Fruit fly (Drosophila melanogaster) whole organism, embryonic: ENCODE measurements around the gene Gmap.
A peak's percentile ranks its signal among the peaks of the same experiment; 100 is the strongest.

ENCODE experiments used
- Adf1 ChIP-seq: fragments of 200-800 bp; sonication (Bioruptor generic); IDR thresholded peaks from 2 replicates; pipeline ENCODE4 v1.3.6; 2022; ENCODE audit warnings: missing biosample characterization, missing genetic modification characterization
- BEAF-32 ChIP-seq: fragments of 200-800 bp; sonication (Bioruptor generic); optimal IDR thresholded peaks from 3 replicates; lab custom pipeline; 2017; ENCODE audit warnings: missing biosample characterization, missing genetic modification characterization, mild to moderate bottlenecking, moderate library complexity, missing genetic modification reagents
- CG10565 ChIP-seq: fragments of 200-800 bp; sonication (Bioruptor generic); optimal IDR thresholded peaks from 3 replicates; lab custom pipeline; 2016; ENCODE audit warnings: missing biosample characterization, mild to moderate bottlenecking, missing genetic modification characterization
- CG11085 ChIP-seq: fragments of 200-800 bp; sonication (Bioruptor generic); IDR thresholded peaks from 2 replicates; pipeline ENCODE4 v1.3.6; 2022; ENCODE audit warnings: missing biosample characterization, missing genetic modification characterization
- CG13775 ChIP-seq: fragments of 200-800 bp; sonication (Bioruptor generic); optimal IDR thresholded peaks from 3 replicates; lab custom pipeline; 2017; ENCODE audit warnings: missing biosample characterization, mild to moderate bottlenecking, missing genetic modification characterization
- CG14441 ChIP-seq: fragments of 200-800 bp; sonication (Bioruptor generic); IDR thresholded peaks from 2 replicates; pipeline ENCODE4 v1.3.6; 2022; ENCODE audit warnings: missing biosample characterization, missing genetic modification characterization
- CG16813 ChIP-seq: fragments of 200-800 bp; sonication (Bioruptor generic); IDR thresholded peaks from 3 replicates; pipeline ENCODE4 v1.3.6; 2022; ENCODE audit warnings: missing biosample characterization, missing genetic modification characterization; ENCODE audit not compliant: partially characterized antibody
- CG16863 ChIP-seq: fragments of 200-800 bp; sonication (Bioruptor generic); optimal IDR thresholded peaks from 3 replicates; lab custom pipeline; 2016; ENCODE audit warnings: missing biosample characterization, missing genetic modification characterization
- CG17385 ChIP-seq: fragments of 200-800 bp; sonication (Bioruptor generic); optimal IDR thresholded peaks from 3 replicates; lab custom pipeline; 2018; ENCODE audit warnings: missing biosample characterization, mild to moderate bottlenecking, missing genetic modification characterization
- CG17912 ChIP-seq: fragments of 200-800 bp; sonication (Bioruptor generic); optimal IDR thresholded peaks from 2 replicates; lab custom pipeline; 2018; ENCODE audit warnings: missing biosample characterization, mild to moderate bottlenecking, missing genetic modification characterization
- CG2202 ChIP-seq: fragments of 200-800 bp; sonication (Bioruptor generic); optimal IDR thresholded peaks from 2 replicates; lab custom pipeline; 2018; ENCODE audit warnings: missing biosample characterization, mild to moderate bottlenecking, missing genetic modification characterization
- CG2875 ChIP-seq: fragments of 200-800 bp; sonication (Bioruptor generic); optimal IDR thresholded peaks from 2 replicates; lab custom pipeline; 2017; ENCODE audit warnings: missing biosample characterization, mild to moderate bottlenecking, missing genetic modification characterization, missing genetic modification reagents
- CG3995 ChIP-seq: fragments of 200-800 bp; sonication (Bioruptor generic); optimal IDR thresholded peaks from 3 replicates; lab custom pipeline; 2016; ENCODE audit warnings: missing biosample characterization, missing genetic modification characterization
- CG4707 ChIP-seq: fragments of 200-800 bp; sonication (Bioruptor generic); optimal IDR thresholded peaks from 2 replicates; lab custom pipeline; 2018; ENCODE audit warnings: missing biosample characterization, mild to moderate bottlenecking, missing genetic modification characterization, moderate library complexity
- CG6765 ChIP-seq: fragments of 200-800 bp; sonication (Bioruptor generic); optimal IDR thresholded peaks from 3 replicates; lab custom pipeline; 2017; ENCODE audit warnings: missing biosample characterization, mild to moderate bottlenecking, missing genetic modification characterization
- CG7987 ChIP-seq: fragments of 200-800 bp; sonication (Bioruptor generic); optimal IDR thresholded peaks from 2 replicates; lab custom pipeline; 2018; ENCODE audit warnings: missing biosample characterization, mild to moderate bottlenecking, missing genetic modification characterization, moderate library complexity
- CG9727 ChIP-seq: fragments of 200-800 bp; sonication (Bioruptor generic); optimal IDR thresholded peaks from 3 replicates; lab custom pipeline; 2017; ENCODE audit warnings: missing biosample characterization, mild to moderate bottlenecking, missing genetic modification characterization
- D ChIP-seq, 2 experiments: fragments of 200-800 bp in 1 of 2; fragments of >200 bp in 1 of 2; sonication (Bioruptor generic) in 1 of 2; optimal IDR thresholded peaks; 2 replicates in 1 of 2; 3 replicates in 1 of 2; lab custom pipeline; 2017; ENCODE audit warnings: mild to moderate bottlenecking in 1 of 2, missing biosample characterization in 1 of 2, missing genetic modification characterization in 1 of 2, missing genetic modification reagents in 1 of 2
- D19B ChIP-seq: fragments of 200-800 bp; sonication (Bioruptor generic); optimal IDR thresholded peaks from 2 replicates; lab custom pipeline; 2017; ENCODE audit warnings: missing biosample characterization, mild to moderate bottlenecking, missing genetic modification characterization
- E2f1 ChIP-seq: fragments of 200-800 bp; sonication (Bioruptor generic); IDR thresholded peaks from 2 replicates; pipeline ENCODE4 v1.3.6; 2022; ENCODE audit warnings: missing biosample characterization, missing genetic modification characterization
- Ets97D ChIP-seq: fragments of 200-800 bp; sonication (Bioruptor generic); optimal IDR thresholded peaks from 3 replicates; lab custom pipeline; 2016; ENCODE audit warnings: missing biosample characterization, missing genetic modification characterization
- Gsc ChIP-seq: fragments of 200-800 bp; sonication (Bioruptor generic); IDR thresholded peaks from 2 replicates; pipeline ENCODE4 v1.3.6; 2022; ENCODE audit warnings: missing biosample characterization, missing genetic modification characterization
- HLH3B ChIP-seq: fragments of 200-800 bp; sonication (Bioruptor generic); IDR thresholded peaks from 2 replicates; pipeline ENCODE4 v1.3.6; 2022; ENCODE audit warnings: missing biosample characterization, missing genetic modification characterization
- HLH4C ChIP-seq: fragments of 200-800 bp; sonication (Bioruptor generic); IDR thresholded peaks from 3 replicates; pipeline ENCODE4 v1.3.6; 2022; ENCODE audit warnings: missing biosample characterization, missing genetic modification characterization; ENCODE audit not compliant: partially characterized antibody
- Med ChIP-seq: fragments of 200-800 bp; sonication (Bioruptor generic); peaks from one replicate; lab custom pipeline; 2016; ENCODE audit warnings: missing biosample characterization, missing genetic modification characterization, mild to moderate bottlenecking, inconsistent platforms, moderate library complexity
- Poxn ChIP-seq: fragments of 200-800 bp; sonication (Bioruptor generic); IDR thresholded peaks from 2 replicates; pipeline ENCODE4 v1.3.6; 2022; ENCODE audit warnings: missing biosample characterization, missing genetic modification characterization
- Sry-δ ChIP-seq: fragments of 200-800 bp; sonication (Bioruptor generic); optimal IDR thresholded peaks from 2 replicates; lab custom pipeline; 2016; ENCODE audit warnings: missing biosample characterization, missing genetic modification characterization
- Tbp ChIP-seq: fragments of >200 bp; optimal IDR thresholded peaks from 2 replicates; lab custom pipeline; 2018; ENCODE audit warnings: missing biosample characterization, missing genetic modification characterization
- ac ChIP-seq: fragments of 200-800 bp; sonication (Bioruptor generic); optimal IDR thresholded peaks from 3 replicates; lab custom pipeline; 2017; ENCODE audit warnings: missing biosample characterization, mild to moderate bottlenecking, missing genetic modification characterization
- amos ChIP-seq: fragments of 200-800 bp; sonication (Bioruptor generic); IDR thresholded peaks from 2 replicates; pipeline ENCODE4 v1.3.6; 2022; ENCODE audit warnings: missing biosample characterization, missing genetic modification characterization; ENCODE audit not compliant: partially characterized antibody
- az2 ChIP-seq: fragments of 200-800 bp; sonication (Bioruptor generic); optimal IDR thresholded peaks from 3 replicates; lab custom pipeline; 2016; ENCODE audit warnings: missing biosample characterization, missing genetic modification characterization
- bbx ChIP-seq: fragments of 200-800 bp; sonication (Bioruptor generic); IDR thresholded peaks from 2 replicates; pipeline ENCODE4 v1.3.6; 2022; ENCODE audit warnings: missing biosample characterization, missing genetic modification characterization; ENCODE audit not compliant: partially characterized antibody
- bcd ChIP-seq: fragments of 200-800 bp; sonication (Bioruptor generic); optimal IDR thresholded peaks from 2 replicates; lab custom pipeline; 2017; ENCODE audit warnings: missing biosample characterization, mild to moderate bottlenecking, missing genetic modification characterization
- croc ChIP-seq: fragments of 200-800 bp; sonication (Bioruptor generic); conservative IDR thresholded peaks from 3 replicates; pipeline ENCODE4 v1.3.6; 2022; ENCODE audit warnings: missing biosample characterization, missing genetic modification characterization
- dpn ChIP-seq, 2 experiments: fragments of 200-800 bp; sonication (Bioruptor generic); optimal IDR thresholded peaks; 3 replicates each; lab custom pipeline; 2016; ENCODE audit warnings: missing biosample characterization in 2 of 2, missing genetic modification characterization in 2 of 2
- ems ChIP-seq: fragments of 200-800 bp; sonication (Bioruptor generic); optimal IDR thresholded peaks from 3 replicates; lab custom pipeline; 2016; ENCODE audit warnings: missing biosample characterization, missing genetic modification characterization
- inv ChIP-seq: fragments of 200-800 bp; sonication (Bioruptor generic); IDR thresholded peaks from 2 replicates; pipeline ENCODE4 v1.3.6; 2022; ENCODE audit warnings: missing biosample characterization, missing genetic modification characterization; ENCODE audit not compliant: partially characterized antibody
- kah ChIP-seq: fragments of 200-800 bp; sonication (Bioruptor generic); optimal IDR thresholded peaks from 2 replicates; lab custom pipeline; 2018; ENCODE audit warnings: missing biosample characterization, mild to moderate bottlenecking, missing genetic modification characterization
- lab ChIP-seq: fragments of 200-800 bp; sonication (Bioruptor generic); optimal IDR thresholded peaks from 3 replicates; lab custom pipeline; 2017; ENCODE audit warnings: missing biosample characterization, missing genetic modification characterization, mild to moderate bottlenecking, moderate library complexity, missing genetic modification reagents
- onecut ChIP-seq: fragments of 200-800 bp; sonication (Bioruptor generic); IDR thresholded peaks from 2 replicates; pipeline ENCODE4 v1.3.6; 2022; ENCODE audit warnings: missing biosample characterization, missing genetic modification characterization
- pho ChIP-seq: fragments of 200-800 bp; sonication (Bioruptor generic); optimal IDR thresholded peaks from 2 replicates; lab custom pipeline; 2016; ENCODE audit warnings: missing biosample characterization, missing genetic modification characterization
- pnt ChIP-seq: fragments of 200-800 bp; sonication (Bioruptor generic); optimal IDR thresholded peaks from 3 replicates; lab custom pipeline; 2016; ENCODE audit warnings: missing biosample characterization, missing genetic modification characterization
- row ChIP-seq: fragments of 200-800 bp; sonication (Bioruptor generic); IDR thresholded peaks from 3 replicates; pipeline ENCODE4 v1.3.6; 2022; ENCODE audit warnings: missing biosample characterization, missing genetic modification characterization
- tio ChIP-seq: fragments of 200-800 bp; sonication (Bioruptor generic); optimal IDR thresholded peaks from 2 replicates; lab custom pipeline; 2017; ENCODE audit warnings: missing biosample characterization, missing genetic modification characterization, inconsistent platforms
- toy ChIP-seq: fragments of 200-800 bp; sonication (Bioruptor generic); IDR thresholded peaks from 2 replicates; pipeline ENCODE4 v1.3.6; 2022; ENCODE audit warnings: missing biosample characterization, missing genetic modification characterization
- tup ChIP-seq: fragments of 200-800 bp; sonication (Bioruptor generic); optimal IDR thresholded peaks from 2 replicates; lab custom pipeline; 2016; ENCODE audit warnings: missing biosample characterization, mild to moderate bottlenecking, missing genetic modification characterization, moderate library complexity
- vnd ChIP-seq: fragments of 200-800 bp; sonication (Bioruptor generic); IDR thresholded peaks from 3 replicates; pipeline ENCODE4 v1.3.6; 2022; ENCODE audit warnings: missing biosample characterization, missing genetic modification characterization; ENCODE audit not compliant: partially characterized antibody
- zen ChIP-seq: fragments of 200-800 bp; sonication (Bioruptor generic); optimal IDR thresholded peaks from 3 replicates; lab custom pipeline; 2018; ENCODE audit warnings: missing biosample characterization, mild to moderate bottlenecking, missing genetic modification characterization, moderate library complexity

Gene Gmap

DNA sequence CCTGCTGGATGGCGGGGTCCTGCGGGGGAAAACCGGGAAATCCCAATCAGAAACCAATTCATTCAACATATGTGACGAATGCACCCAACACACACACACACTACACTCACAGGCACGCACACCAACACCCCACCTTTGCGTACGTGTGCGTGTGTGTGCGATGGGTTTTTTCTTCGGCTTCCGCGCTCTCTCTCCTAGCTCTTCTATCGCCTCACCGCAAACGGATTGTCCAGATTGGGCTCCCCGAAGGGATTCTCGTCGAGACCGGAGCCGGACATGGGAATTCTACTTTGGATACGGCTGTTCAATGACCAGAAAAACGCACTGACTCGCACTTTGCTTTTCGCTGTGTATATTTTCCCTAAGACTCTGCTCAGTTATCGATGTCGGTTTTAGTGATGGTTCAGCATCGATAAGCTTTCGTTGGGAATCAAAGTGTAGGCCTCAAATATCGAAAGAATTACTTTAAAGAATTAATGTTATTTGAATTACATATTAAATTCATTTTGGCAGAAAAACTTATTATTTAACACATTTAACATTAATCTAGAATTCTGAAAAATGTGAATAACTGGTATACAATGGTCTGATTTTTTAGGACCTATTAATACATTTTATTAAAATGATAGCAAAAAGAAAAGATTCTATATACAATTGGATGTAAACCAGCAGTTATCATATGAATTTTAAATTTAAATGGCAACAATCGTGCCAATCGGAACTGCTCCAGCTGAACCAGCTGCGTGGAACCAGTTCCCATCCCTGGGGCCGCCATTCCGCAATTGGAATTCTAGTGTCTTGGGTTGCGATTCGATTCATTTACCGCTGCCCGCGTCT is 37.0 kb upstream of the Gmap start, which contains the start of the genes Scamp and Ahcy (continued):
- TF ChIP-seq pnt (GFP tag; lab: Kevin White, UChicago) (no peak), tup (GFP tag; lab: Kevin White, UChicago) (no peak), Sry-δ (GFP tag; lab: Kevin White, UChicago) (peak; percentile 80), inv (GFP tag; lab: Robert Waterston, UW) (peak; percentile 44; the same call in 1 of the 2 replicates), CG13775 (GFP tag; lab: Kevin White, UChicago) (peak; percentile 22), CG2202 (no peak), bcd (no peak), CG4707 (GFP tag; lab: Kevin White, UChicago) (no peak), zen (tag; lab: Kevin White, UChicago) (no peak), CG7987 (GFP tag; lab: Kevin White, UChicago) (no peak), Poxn (no peak), CG16863 (no peak), CG16813 (GFP tag; lab: Robert Waterston, UW) (peak; percentile 48; the same call in 2 of the 3 replicates), Med (GFP tag; lab: Kevin White, UChicago) (peak; percentile 66), ac (GFP tag; lab: Kevin White, UChicago) (no peak), CG14441 (GFP tag; lab: Robert Waterston, UW) (no peak), az2 (GFP tag; lab: Kevin White, UChicago) (no peak), toy (GFP tag; lab: Robert Waterston, UW) (no peak), tio (no peak), onecut (no peak), HLH3B (no peak), croc (no peak), E2f1 (no peak), D (optimal IDR thresholded peaks at IDR 0.05; lab: Kevin White, UChicago) (no peak), D (GFP tag; optimal IDR thresholded peaks at IDR 0.05; lab: Kevin White, UChicago) (no peak), kah (no peak), CG3995 (peak; percentile 16), Gsc (GFP tag; lab: Robert Waterston, UW) (no peak), CG6765 (GFP tag; lab: Kevin White, UChicago) (no peak), dpn (GFP tag; optimal IDR thresholded peaks at IDR 0.05; lab: Kevin White, UChicago) (no peak), CG9727 (GFP tag; lab: Kevin White, UChicago) (peak; percentile 48), Adf1 (GFP tag; lab: Robert Waterston, UW) (no peak), BEAF-32 (peak; percentile 75), lab (no peak), Tbp (GFP tag; lab: Kevin White, UChicago) (no peak), Ets97D (GFP tag; lab: Kevin White, UChicago) (peak; percentile 15), HLH4C (GFP tag; lab: Robert Waterston, UW) (peak; percentile 60; the same call in 2 of the 3 replicates), vnd (GFP tag; lab: Robert Waterston, UW) (peak; percentile 47; the same call in 1 of the 3 replicates), CG2875 (GFP tag; lab: Kevin White, UChicago) (no peak), CG11085 (GFP tag; lab: Robert Waterston, UW) (no peak), pho (GFP tag; lab: Kevin White, UChicago) (peak; percentile 4), CG10565 (GFP tag; lab: Kevin White, UChicago) (no peak), D19B (GFP tag; lab: Kevin White, UChicago) (no peak), amos (peak; percentile 44; the same call in 1 of the 2 replicates), ems (GFP tag; lab: Kevin White, UChicago) (no peak), row (GFP tag; lab: Robert Waterston, UW) (peak; percentile 46; the same call in 2 of the 3 replicates), CG17385 (GFP tag; lab: Kevin White, UChicago) (no peak), CG17912 (GFP tag; lab: Kevin White, UChicago) (no peak), bbx (GFP tag; lab: Robert Waterston, UW) (peak; percentile 28; the same call in 1 of the 2 replicates)
